Fruit fly (Drosophila melanogaster) whole organism, wandering third instar larva: ENCODE results near the gene Gba1b.

ENCODE experiments used
- Jra ChIP-seq: sonication (Bioruptor generic); optimal IDR thresholded peaks from 2 replicates; lab custom pipeline; 2016; ENCODE audit warnings: missing biosample characterization, missing genetic modification characterization
- Myc ChIP-seq: fragments of >200 bp; optimal IDR thresholded peaks from 2 replicates; lab custom pipeline; 2017
- dmrt93B ChIP-seq: fragments of 200-800 bp; sonication (Bioruptor generic); optimal IDR thresholded peaks from 2 replicates; lab custom pipeline; 2018; ENCODE audit warnings: missing biosample characterization, mild to moderate bottlenecking, missing genetic modification characterization
- dsf ChIP-seq: sonication (Bioruptor generic); optimal IDR thresholded peaks from 2 replicates; lab custom pipeline; 2016; ENCODE audit warnings: missing biosample characterization, missing genetic modification characterization, borderline replicate concordance
- fru ChIP-seq: fragments of 200-800 bp; sonication (Bioruptor generic); optimal IDR thresholded peaks from 3 replicates; lab custom pipeline; 2016; ENCODE audit warnings: missing biosample characterization, mild to moderate bottlenecking, missing genetic modification characterization
- h ChIP-seq: fragments of 200-800 bp; sonication (Bioruptor generic); optimal IDR thresholded peaks from 3 replicates; lab custom pipeline; 2016; ENCODE audit warnings: missing biosample characterization, mild to moderate bottlenecking, missing genetic modification characterization
- jim ChIP-seq: fragments of 175-275, 200-325 bp; sonication (Bioruptor generic); optimal IDR thresholded peaks from 2 replicates; lab custom pipeline; 2016; ENCODE audit warnings: missing biosample characterization, mild to moderate bottlenecking, missing genetic modification characterization
- sage ChIP-seq: fragments of 200-800 bp; sonication (Bioruptor generic); optimal IDR thresholded peaks from 2 replicates; lab custom pipeline; 2016; ENCODE audit warnings: missing biosample characterization, mild to moderate bottlenecking, missing genetic modification characterization

- TF ChIP-seq jim (no peak), Jra (GFP tag; lab: Kevin White, UChicago) (no peak), fru (no peak), sage (GFP tag; lab: Kevin White, UChicago) (no peak), dsf (GFP tag; lab: Kevin White, UChicago) (no peak), h (no peak), Myc (lab: Kevin White, UChicago) (no peak), dmrt93B (GFP tag; lab: Kevin White, UChicago) (no peak)
Measured at dm6 chr3R:23733771-23734170, 29.2 kb downstream of the Gba1b start.
